Worm (Caenorhabditis elegans) whole organism, young adult: Measurements from ENCODE around the gene sri-25.

ENCODE experiments used
- B0336.3 ChIP-seq: fragments of 200-800 bp; sonication (Bioruptor generic); IDR thresholded peaks from 2 replicates; pipeline ENCODE4 v1.3.6; 2022; ENCODE audit warnings: missing genetic modification characterization, missing compliant biosample characterization
- F10E7.11 ChIP-seq: sonication (generic microtip); optimal IDR thresholded peaks from 2 replicates; lab custom pipeline; 2017; ENCODE audit warnings: mild to moderate bottlenecking, missing genetic modification characterization, moderate library complexity, missing compliant biosample characterization
- F37B4.10 ChIP-seq: fragments of 200-800 bp; sonication (Bioruptor generic); IDR thresholded peaks from 2 replicates; pipeline ENCODE4 v1.3.6; 2022; ENCODE audit warnings: missing genetic modification characterization, missing compliant biosample characterization
- F55B11.4 ChIP-seq: sonication (generic microtip); optimal IDR thresholded peaks from 2 replicates; lab custom pipeline; 2016; ENCODE audit warnings: missing compliant biosample characterization, missing genetic modification characterization, borderline replicate concordance; ENCODE audit not compliant: insufficient read depth
- T07F8.4 ChIP-seq: sonication (generic microtip); optimal IDR thresholded peaks from 2 replicates; lab custom pipeline; 2016; ENCODE audit warnings: mild to moderate bottlenecking, missing genetic modification characterization, moderate library complexity, missing compliant biosample characterization
- ZK185.1 ChIP-seq: sonication (generic microtip); optimal IDR thresholded peaks from 2 replicates; lab custom pipeline; 2016; ENCODE audit warnings: mild to moderate bottlenecking, missing genetic modification characterization, missing compliant biosample characterization; ENCODE audit not compliant: poor library complexity, severe bottlenecking
- aptf-3 ChIP-seq: fragments of 200-800 bp; sonication (Bioruptor generic); IDR thresholded peaks from 2 replicates; pipeline ENCODE4 v1.3.6; 2022; ENCODE audit warnings: missing genetic modification characterization, missing compliant biosample characterization
- attf-6 ChIP-seq: fragments of 200-800 bp; sonication (Bioruptor generic); IDR thresholded peaks from 2 replicates; pipeline ENCODE4 v1.3.6; 2022; ENCODE audit warnings: missing genetic modification reagents, missing genetic modification characterization, missing compliant biosample characterization
- ceh-100 ChIP-seq: fragments of 200-800 bp; sonication (Bioruptor generic); IDR thresholded peaks from 2 replicates; pipeline ENCODE4 v1.3.6; 2022; ENCODE audit warnings: missing genetic modification reagents, missing genetic modification characterization, missing compliant biosample characterization
- dpl-1 ChIP-seq: fragments of 150-350 bp; optimal IDR thresholded peaks from 2 replicates; lab custom pipeline; 2014; ENCODE audit warnings: missing biosample characterization, missing genetic modification reagents, missing genetic modification characterization
- egl-44 ChIP-seq: fragments of 200-800 bp; sonication (Bioruptor generic); IDR thresholded peaks from 2 replicates; pipeline ENCODE4 v1.3.6; 2022; ENCODE audit warnings: missing genetic modification reagents, missing genetic modification characterization, missing compliant biosample characterization
- fkh-3 ChIP-seq: sonication (generic microtip); optimal IDR thresholded peaks from 2 replicates; lab custom pipeline; 2016; ENCODE audit warnings: mild to moderate bottlenecking, missing genetic modification characterization, missing compliant biosample characterization
- hrde-1 ChIP-seq: sonication (generic microtip); optimal IDR thresholded peaks from 2 replicates; lab custom pipeline; 2016; ENCODE audit warnings: missing genetic modification characterization, mild to moderate bottlenecking, missing compliant biosample characterization, moderate library complexity, missing genotype, missing genetic modification reagents, borderline replicate concordance
- lin-54 ChIP-seq: fragments of 200-800 bp; sonication (Bioruptor generic); optimal IDR thresholded peaks from 2 replicates; lab custom pipeline; 2018; ENCODE audit warnings: mild to moderate bottlenecking, missing genetic modification characterization, missing compliant biosample characterization
- lsy-27 ChIP-seq: sonication (generic microtip); optimal IDR thresholded peaks from 2 replicates; lab custom pipeline; 2017; ENCODE audit warnings: missing genetic modification characterization, mild to moderate bottlenecking, missing compliant biosample characterization, antibody characterized with exemption, missing genotype, borderline replicate concordance; ENCODE audit not compliant: insufficient read depth
- nhr-120 ChIP-seq: fragments of 200-800 bp; sonication (Bioruptor generic); IDR thresholded peaks from 2 replicates; pipeline ENCODE4 v1.3.6; 2022; ENCODE audit warnings: missing genetic modification characterization, missing compliant biosample characterization
- pbrm-1 ChIP-seq: fragments of 200-800 bp; sonication (Bioruptor generic); IDR thresholded peaks from 2 replicates; pipeline ENCODE4 v1.3.6; 2022; ENCODE audit warnings: missing genetic modification reagents, missing genetic modification characterization, missing compliant biosample characterization
- rec-8 ChIP-seq, 2 experiments: sonication (generic microtip); optimal IDR thresholded peaks; 2 replicates each; lab custom pipeline; 2016; ENCODE audit warnings: mild to moderate bottlenecking in 2 of 2, missing genetic modification characterization in 2 of 2, missing genetic modification reagents in 2 of 2, missing genotype in 2 of 2, missing biosample characterization in 1 of 2, missing compliant biosample characterization in 1 of 2, moderate library complexity in 1 of 2
- snpc-1.3 ChIP-seq: sonication (generic microtip); optimal IDR thresholded peaks from 2 replicates; lab custom pipeline; 2017; ENCODE audit warnings: missing genetic modification characterization, mild to moderate bottlenecking, missing compliant biosample characterization, antibody characterized with exemption, moderate library complexity, missing genotype, missing genetic modification reagents; ENCODE audit not compliant: insufficient read depth
- somi-1 ChIP-seq: fragments of 200-800 bp; sonication (Bioruptor generic); optimal IDR thresholded peaks from 2 replicates; lab custom pipeline; 2018; ENCODE audit warnings: mild to moderate bottlenecking, missing genetic modification characterization, missing compliant biosample characterization
- tbp1 ChIP-seq: fragments of 200-800 bp; sonication (Bioruptor generic); optimal IDR thresholded peaks from 2 replicates; lab custom pipeline; 2018; ENCODE audit warnings: mild to moderate bottlenecking, missing genetic modification characterization, missing compliant biosample characterization
- tlf-1 ChIP-seq: fragments of 200-800 bp; sonication (Bioruptor generic); optimal IDR thresholded peaks from 2 replicates; lab custom pipeline; 2018; ENCODE audit warnings: mild to moderate bottlenecking, missing genetic modification characterization, missing compliant biosample characterization
- zim-3 ChIP-seq: sonication (generic microtip); optimal IDR thresholded peaks from 2 replicates; lab custom pipeline; 2017; ENCODE audit warnings: mild to moderate bottlenecking, missing genetic modification characterization, moderate library complexity, missing compliant biosample characterization
- ztf-22 ChIP-seq: fragments of 200-800 bp; sonication (Bioruptor generic); optimal IDR thresholded peaks from 2 replicates; lab custom pipeline; 2018; ENCODE audit warnings: mild to moderate bottlenecking, missing genetic modification characterization, moderate library complexity, missing compliant biosample characterization
- ztf-3 ChIP-seq: fragments of 200-800 bp; sonication (Bioruptor generic); optimal IDR thresholded peaks from 2 replicates; lab custom pipeline; 2018; ENCODE audit warnings: mild to moderate bottlenecking, missing genetic modification characterization, missing compliant biosample characterization

The sri-25 gene

DNA sequence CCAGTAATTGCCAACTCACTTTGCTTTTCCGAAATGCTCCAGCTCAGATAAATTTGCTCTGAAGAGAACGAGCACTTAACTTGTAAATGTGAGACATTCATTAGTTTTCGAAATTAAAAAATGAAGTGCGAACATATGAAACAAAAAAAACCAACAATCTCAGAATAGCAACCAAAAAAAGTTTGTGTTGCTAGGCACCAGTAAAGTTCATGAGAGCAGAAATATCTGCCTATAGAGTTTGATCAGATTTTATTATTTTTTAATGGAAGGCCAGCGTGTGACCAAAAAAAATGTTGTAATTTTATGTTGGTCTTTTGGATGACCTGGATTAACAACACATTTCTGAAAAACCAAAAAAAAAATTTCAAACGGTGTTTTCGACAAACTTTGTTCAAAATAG is 47.3 kb downstream of the sri-25 start, which contains the start of gene M01B2.12 (continued):
- no peak for TF ChIP-seq ZK185.1

DNA sequence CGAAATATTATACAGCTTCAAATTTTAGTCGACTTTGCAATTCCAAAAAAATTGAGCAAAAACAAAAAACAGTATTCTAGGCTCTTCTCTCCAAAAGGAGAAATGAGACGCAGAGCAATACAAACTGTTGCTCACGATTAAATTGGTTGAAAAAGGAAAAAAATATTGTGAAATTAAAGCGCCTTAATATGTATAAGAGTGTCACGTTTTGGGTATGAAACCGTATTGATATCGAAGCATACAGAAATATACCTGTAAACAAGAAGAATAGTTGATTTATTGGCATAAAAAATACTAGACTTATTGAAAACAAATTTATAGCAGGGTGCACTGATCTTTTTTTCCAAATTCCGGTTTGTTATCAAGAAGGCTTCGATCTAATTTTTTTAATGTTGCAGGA is 49.0 kb downstream of the sri-25 start, which contains the start of gene M01B2.13:
Gene M01B2.13 (minus strand): TSS at position 101 of the 400 bp plus-strand sequence.
- no peak for TF ChIP-seq tlf-1 (GFP tag; lab: Kevin White, UChicago)
- no peak for TF ChIP-seq lin-54 (GFP tag; lab: Kevin White, UChicago)
- no peak for TF ChIP-seq somi-1 (GFP tag; lab: Kevin White, UChicago)
- no peak for TF ChIP-seq F10E7.11 (tag; lab: Kevin White, UChicago)
- no peak for TF ChIP-seq pbrm-1 (GFP tag; lab: Robert Waterston, UW)
- no peak for TF ChIP-seq ztf-22 (GFP tag; lab: Kevin White, UChicago)
- TF ChIP-seq attf-6 (GFP tag; lab: Robert Waterston, UW), result no peak
- no peak for TF ChIP-seq aptf-3 (GFP tag; lab: Robert Waterston, UW)
- TF ChIP-seq F37B4.10 (GFP tag; lab: Robert Waterston, UW), result no peak
- no peak for TF ChIP-seq rec-8 (tag; optimal IDR thresholded peaks at IDR 0.05; lab: Kevin White, UChicago)
- TF ChIP-seq F55B11.4 (tag; lab: Kevin White, UChicago), result no peak
- TF ChIP-seq B0336.3 (GFP tag; lab: Robert Waterston, UW), result no peak
- TF ChIP-seq nhr-120 (GFP tag; lab: Robert Waterston, UW), result no peak
- no peak for TF ChIP-seq fkh-3 (tag; lab: Kevin White, UChicago)
- no peak for TF ChIP-seq lsy-27 (tag; lab: Kevin White, UChicago)
- no peak for TF ChIP-seq snpc-1.3 (tag; lab: Kevin White, UChicago)
- no peak for TF ChIP-seq T07F8.4
- no peak for TF ChIP-seq ceh-100 (GFP tag; lab: Robert Waterston, UW)
- no peak for TF ChIP-seq dpl-1 (GFP tag; lab: Kevin White, UChicago)

DNA sequence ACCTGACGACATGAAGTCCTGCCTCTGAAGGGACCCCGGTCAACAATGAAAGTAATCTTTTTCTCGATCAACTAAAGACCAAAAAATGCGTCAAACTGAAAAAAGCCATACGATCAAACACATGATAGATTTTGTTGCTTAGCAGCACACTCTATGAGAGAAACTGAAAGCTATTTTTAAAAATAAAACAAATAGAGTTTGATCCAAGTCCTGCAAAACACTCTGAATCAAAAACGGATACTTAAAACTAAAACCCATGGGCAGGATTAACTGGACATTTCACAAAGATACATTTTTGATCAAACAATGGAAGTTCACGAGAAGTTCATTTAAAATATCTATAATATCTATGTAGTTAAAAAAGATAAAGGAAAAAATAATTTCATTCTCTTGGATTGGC is 50.6 kb downstream of the sri-25 start, which contains the start of gene T10H4.13:
Gene T10H4.13 (minus strand): TSS at position 101 of the 400 bp plus-strand sequence.
- TF ChIP-seq F10E7.11 (tag; lab: Kevin White, UChicago), result no peak
- TF ChIP-seq egl-44 (GFP tag; lab: Robert Waterston, UW), result no peak

DNA sequence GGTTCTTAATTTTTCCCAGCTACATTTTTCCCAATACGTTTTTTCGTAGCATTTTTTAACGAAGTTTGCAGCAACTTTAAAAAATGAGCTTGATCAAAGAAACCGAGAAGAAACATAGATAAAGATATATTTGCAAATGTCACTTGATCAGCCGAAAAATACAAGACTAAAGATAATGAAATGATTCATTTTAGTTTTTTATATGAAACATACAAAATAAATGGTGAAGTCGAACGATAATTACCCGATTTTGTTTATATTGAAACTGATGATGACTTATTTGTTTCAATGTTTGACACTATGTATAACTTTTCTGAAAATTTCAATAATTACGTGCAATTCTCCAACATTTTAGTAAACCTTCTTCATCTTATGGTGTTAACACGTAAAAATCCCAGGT is 51.5 kb downstream of the sri-25 start, which contains the start of gene srw-22:
Gene srw-22 (plus strand): TSS at position 301 of the 400 bp plus-strand sequence.
- TF ChIP-seq zim-3 (tag; lab: Kevin White, UChicago) (no peak), hrde-1 (tag; lab: Kevin White, UChicago) (no peak), tbp1 (GFP tag; lab: Kevin White, UChicago) (no peak), ztf-3 (GFP tag; lab: Kevin White, UChicago) (no peak)
